Worm (Caenorhabditis elegans) whole organism, L1 larva: ENCODE measurements around the gene F40C5.2.

ENCODE experiments used
- ama-1 ChIP-seq: fragments of 150-350 bp; optimal IDR thresholded peaks from 2 replicates; lab custom pipeline; 2014
- egl-27 ChIP-seq, 2 experiments: fragments of 150-350 bp in 1 of 2; sonication (generic microtip); optimal IDR thresholded peaks; 3 replicates each; lab custom pipeline; 2017 to 2018; ENCODE audit warnings: missing biosample characterization in 2 of 2, missing genetic modification characterization in 2 of 2, missing genetic modification reagents in 2 of 2
- lin-13 ChIP-seq: fragments of 150-350 bp; optimal IDR thresholded peaks from 2 replicates; lab custom pipeline; 2014; ENCODE audit warnings: missing biosample characterization, missing genetic modification reagents, missing genetic modification characterization
- lsy-2 ChIP-seq, 2 experiments: fragments of 150-350 bp; optimal IDR thresholded peaks; 2 replicates each; lab custom pipeline; 2014; ENCODE audit warnings: missing biosample characterization in 2 of 2, missing genetic modification characterization in 2 of 2
- nhr-28 ChIP-seq: fragments of 150-350 bp; optimal IDR thresholded peaks from 2 replicates; lab custom pipeline; 2014; ENCODE audit warnings: missing biosample characterization, missing genetic modification characterization
- pqm-1 ChIP-seq: sonication (generic microtip); optimal IDR thresholded peaks from 3 replicates; lab custom pipeline; 2017; ENCODE audit warnings: missing biosample characterization, missing genetic modification characterization
- sptf-1 ChIP-seq: fragments of 150-350 bp; optimal IDR thresholded peaks from 2 replicates; lab custom pipeline; 2014; ENCODE audit warnings: missing biosample characterization, missing genetic modification characterization
- tbx-2 ChIP-seq: sonication (generic microtip); optimal IDR thresholded peaks from 2 replicates; lab custom pipeline; 2016; ENCODE audit warnings: missing genetic modification characterization, missing compliant biosample characterization
- unc-130 ChIP-seq: fragments of 150-350 bp; optimal IDR thresholded peaks from 2 replicates; lab custom pipeline; 2017; ENCODE audit warnings: missing biosample characterization, missing genetic modification characterization, inconsistent platforms
- unc-30 ChIP-seq: sonication (generic microtip); optimal IDR thresholded peaks from 2 replicates; lab custom pipeline; 2017; ENCODE audit warnings: missing biosample characterization, missing genetic modification characterization
- unc-62 ChIP-seq: fragments of 150-350 bp; optimal IDR thresholded peaks from 2 replicates; lab custom pipeline; 2014; ENCODE audit warnings: missing biosample characterization, missing genetic modification reagents, missing genetic modification characterization
- ztf-4 ChIP-seq: fragments of 150-350 bp; optimal IDR thresholded peaks from 2 replicates; lab custom pipeline; 2014; ENCODE audit warnings: missing biosample characterization, missing genetic modification characterization

- TF ChIP-seq egl-27 (tag; optimal IDR thresholded peaks at IDR 0.05; lab: Kevin White, UChicago) (no peak), tbx-2 (no peak), nhr-28 (tag; lab: Kevin White, UChicago) (no peak), sptf-1 (tag; lab: Kevin White, UChicago) (no peak), ztf-4 (no peak), lin-13 (no peak), pqm-1 (tag; lab: Kevin White, UChicago) (no peak), lsy-2 (tag; optimal IDR thresholded peaks at IDR 0.05; lab: Kevin White, UChicago) (no peak), unc-130 (tag; lab: Kevin White, UChicago) (no peak), ama-1 (no peak), unc-30 (tag; lab: Kevin White, UChicago) (no peak), unc-62 (GFP tag; lab: Kevin White, UChicago) (no peak)
These were observed 9.6 kb downstream of the F40C5.2 start for ce11 chrV:3580385-3580784.
